Fruit fly (Drosophila melanogaster) whole organism, embryonic: ENCODE results near the gene CG32023.

Experiments
- Asciz ChIP-seq: fragments of 200-800 bp; sonication (Bioruptor generic); optimal IDR thresholded peaks from 2 replicates; lab custom pipeline; 2017; ENCODE audit warnings: missing biosample characterization, mild to moderate bottlenecking, missing genetic modification characterization, missing genetic modification reagents
- Atf-2 ChIP-seq: fragments of 200-800 bp; sonication (Bioruptor generic); optimal IDR thresholded peaks from 2 replicates; lab custom pipeline; 2016; ENCODE audit warnings: missing biosample characterization, missing genetic modification characterization
- Atf6 ChIP-seq: fragments of 200-800 bp; sonication (Bioruptor generic); IDR thresholded peaks from 2 replicates; pipeline ENCODE4 v1.3.6; 2022; ENCODE audit warnings: missing biosample characterization, missing genetic modification characterization
- B-H1 ChIP-seq: fragments of 200-800 bp; sonication (Bioruptor generic); IDR thresholded peaks from 3 replicates; pipeline ENCODE4 v1.3.6; 2022; ENCODE audit warnings: missing biosample characterization, missing genetic modification characterization
- Bgb ChIP-seq: fragments of 200-800 bp; sonication (Bioruptor generic); IDR thresholded peaks from 2 replicates; pipeline ENCODE4 v1.3.6; 2022; ENCODE audit warnings: missing biosample characterization, missing genetic modification characterization; ENCODE audit not compliant: partially characterized antibody
- CG10267 ChIP-seq: fragments of 200-800 bp; sonication (Bioruptor generic); optimal IDR thresholded peaks from 2 replicates; lab custom pipeline; 2018; ENCODE audit warnings: missing biosample characterization, mild to moderate bottlenecking, missing genetic modification characterization, moderate library complexity
- CG11085 ChIP-seq: fragments of 200-800 bp; sonication (Bioruptor generic); IDR thresholded peaks from 2 replicates; pipeline ENCODE4 v1.3.6; 2022; ENCODE audit warnings: missing biosample characterization, missing genetic modification characterization
- CG12769 ChIP-seq: fragments of 200-800 bp; sonication (Bioruptor generic); optimal IDR thresholded peaks from 2 replicates; lab custom pipeline; 2019; ENCODE audit warnings: missing biosample characterization, mild to moderate bottlenecking, missing genetic modification characterization, moderate library complexity
- CG12942 ChIP-seq: fragments of 200-800 bp; sonication (Bioruptor generic); optimal IDR thresholded peaks from 3 replicates; lab custom pipeline; 2016; ENCODE audit warnings: missing biosample characterization, missing genetic modification characterization
- CG13296 ChIP-seq: fragments of 200-800 bp; sonication (Bioruptor generic); optimal IDR thresholded peaks from 3 replicates; lab custom pipeline; 2018; ENCODE audit warnings: missing biosample characterization, mild to moderate bottlenecking, missing genetic modification characterization
- CG13424 ChIP-seq: fragments of 200-800 bp; sonication (Bioruptor generic); optimal IDR thresholded peaks from 2 replicates; lab custom pipeline; 2019; ENCODE audit warnings: missing biosample characterization, mild to moderate bottlenecking, missing genetic modification characterization, moderate library complexity
- CG17186 ChIP-seq: fragments of 200-800 bp; sonication (Bioruptor generic); optimal IDR thresholded peaks from 3 replicates; lab custom pipeline; 2017; ENCODE audit warnings: missing biosample characterization, missing genetic modification reagents, missing genetic modification characterization
- CG17328 ChIP-seq: fragments of 200-800 bp; sonication (Bioruptor generic); IDR thresholded peaks from 2 replicates; pipeline ENCODE4 v1.3.6; 2022; ENCODE audit warnings: missing biosample characterization, missing genetic modification characterization
- CG18011 ChIP-seq: fragments of 200-800 bp; sonication (Bioruptor generic); optimal IDR thresholded peaks from 2 replicates; lab custom pipeline; 2017; ENCODE audit warnings: missing biosample characterization, missing genetic modification characterization, mild to moderate bottlenecking, moderate library complexity, missing genotype
- CG31388 ChIP-seq: fragments of 200-800 bp; sonication (Bioruptor generic); optimal IDR thresholded peaks from 2 replicates; lab custom pipeline; 2016; ENCODE audit warnings: missing biosample characterization, missing genetic modification characterization
- CG32772 ChIP-seq: fragments of 200-800 bp; sonication (Bioruptor generic); IDR thresholded peaks from 2 replicates; pipeline ENCODE4 v1.3.6; 2022; ENCODE audit warnings: missing biosample characterization, missing genetic modification characterization
- CG3847 ChIP-seq: fragments of 200-800 bp; sonication (Bioruptor generic); IDR thresholded peaks from 2 replicates; pipeline ENCODE4 v1.3.6; 2022; ENCODE audit warnings: missing biosample characterization, missing genetic modification characterization
- CG6683 ChIP-seq: fragments of 200-800 bp; sonication (Bioruptor generic); optimal IDR thresholded peaks from 2 replicates; lab custom pipeline; 2017; ENCODE audit warnings: missing biosample characterization, mild to moderate bottlenecking, missing genetic modification characterization, missing genetic modification reagents
- CG6765 ChIP-seq: fragments of 200-800 bp; sonication (Bioruptor generic); optimal IDR thresholded peaks from 3 replicates; lab custom pipeline; 2017; ENCODE audit warnings: missing biosample characterization, mild to moderate bottlenecking, missing genetic modification characterization
- CG6854 ChIP-seq: fragments of 200-800 bp; sonication (Bioruptor generic); optimal IDR thresholded peaks from 3 replicates; lab custom pipeline; 2017; ENCODE audit warnings: missing biosample characterization, mild to moderate bottlenecking, missing genetic modification characterization
- CG8765 ChIP-seq: fragments of 200-800 bp; sonication (Bioruptor generic); IDR thresholded peaks from 2 replicates; pipeline ENCODE4 v1.3.6; 2022; ENCODE audit warnings: missing biosample characterization, missing genetic modification characterization
- CG9215 ChIP-seq: fragments of 200-800 bp; sonication (Bioruptor generic); IDR thresholded peaks from 2 replicates; pipeline ENCODE4 v1.3.6; 2022; ENCODE audit warnings: missing biosample characterization, missing genetic modification characterization
- D ChIP-seq, 2 experiments: fragments of 200-800 bp in 1 of 2; fragments of >200 bp in 1 of 2; sonication (Bioruptor generic) in 1 of 2; optimal IDR thresholded peaks; 2 replicates in 1 of 2; 3 replicates in 1 of 2; lab custom pipeline; 2017; ENCODE audit warnings: mild to moderate bottlenecking in 1 of 2, missing biosample characterization in 1 of 2, missing genetic modification characterization in 1 of 2, missing genetic modification reagents in 1 of 2
- Elba2 ChIP-seq: fragments of 200-800 bp; sonication (Bioruptor generic); optimal IDR thresholded peaks from 3 replicates; lab custom pipeline; 2016; ENCODE audit warnings: missing biosample characterization, missing genetic modification characterization
- HHEX ChIP-seq: fragments of 200-800 bp; sonication (Bioruptor generic); optimal IDR thresholded peaks from 3 replicates; lab custom pipeline; 2017; ENCODE audit warnings: missing biosample characterization, mild to moderate bottlenecking, missing genetic modification characterization, missing genetic modification reagents
- Hr78 ChIP-seq, 2 experiments: fragments of 200-800 bp in 1 of 2; fragments of >200 bp in 1 of 2; sonication (Bioruptor generic) in 1 of 2; optimal IDR thresholded peaks; 2 replicates each; lab custom pipeline; 2017 to 2019; ENCODE audit warnings: missing biosample characterization in 2 of 2, missing genetic modification characterization in 2 of 2, mild to moderate bottlenecking in 1 of 2, moderate library complexity in 1 of 2
- Lhr ChIP-seq: fragments of 200-800 bp; sonication (Bioruptor generic); optimal IDR thresholded peaks from 3 replicates; lab custom pipeline; 2017; ENCODE audit warnings: mild to moderate bottlenecking, missing biosample characterization, missing genetic modification reagents, missing genetic modification characterization
- Lpt ChIP-seq: fragments of >200 bp; optimal IDR thresholded peaks from 2 replicates; lab custom pipeline; 2018; ENCODE audit warnings: missing biosample characterization, missing genetic modification characterization
- MTF-1 ChIP-seq: fragments of 200-800 bp; sonication (Bioruptor generic); optimal IDR thresholded peaks from 2 replicates; lab custom pipeline; 2018; ENCODE audit warnings: missing biosample characterization, mild to moderate bottlenecking, missing genetic modification characterization, borderline replicate concordance
- Sin3A ChIP-seq: fragments of >200 bp; optimal IDR thresholded peaks from 2 replicates; lab custom pipeline; 2018
- Six4 ChIP-seq: fragments of 200-800 bp; sonication (Bioruptor generic); optimal IDR thresholded peaks from 2 replicates; lab custom pipeline; 2016; ENCODE audit warnings: missing biosample characterization, missing genetic modification characterization
- TFAM ChIP-seq: fragments of 200-800 bp; sonication (Bioruptor generic); optimal IDR thresholded peaks from 2 replicates; lab custom pipeline; 2017; ENCODE audit warnings: missing biosample characterization, missing genetic modification characterization, inconsistent platforms
- az2 ChIP-seq: fragments of 200-800 bp; sonication (Bioruptor generic); optimal IDR thresholded peaks from 3 replicates; lab custom pipeline; 2016; ENCODE audit warnings: missing biosample characterization, missing genetic modification characterization
- br ChIP-seq: fragments of >200 bp; optimal IDR thresholded peaks from 2 replicates; lab custom pipeline; 2017
- dm ChIP-seq: fragments of 200-800 bp; sonication (Bioruptor generic); optimal IDR thresholded peaks from 3 replicates; lab custom pipeline; 2016; ENCODE audit warnings: missing biosample characterization, missing genetic modification characterization
- dmrt11E ChIP-seq: fragments of 200-800 bp; sonication (Bioruptor generic); optimal IDR thresholded peaks from 3 replicates; lab custom pipeline; 2018; ENCODE audit warnings: missing biosample characterization, mild to moderate bottlenecking, missing genetic modification characterization, moderate library complexity
- emc ChIP-seq: fragments of 200-800 bp; sonication (Bioruptor generic); optimal IDR thresholded peaks from 2 replicates; lab custom pipeline; 2016; ENCODE audit warnings: missing biosample characterization, missing genetic modification characterization
- esg ChIP-seq: fragments of 200-800 bp; sonication (Bioruptor generic); conservative IDR thresholded peaks from 2 replicates; pipeline ENCODE4 v1.3.6; 2022; ENCODE audit warnings: missing biosample characterization, missing genetic modification characterization
- exex ChIP-seq: fragments of 200-800 bp; sonication (Bioruptor generic); optimal IDR thresholded peaks from 4 replicates; lab custom pipeline; 2018; ENCODE audit warnings: missing biosample characterization, mild to moderate bottlenecking, missing genetic modification characterization, moderate library complexity
- gfzf ChIP-seq: fragments of 200-800 bp; sonication (Bioruptor generic); optimal IDR thresholded peaks from 2 replicates; lab custom pipeline; 2016; ENCODE audit warnings: missing biosample characterization, mild to moderate bottlenecking, missing genetic modification characterization, moderate library complexity
- hb ChIP-seq: fragments of 200-800 bp; sonication (Bioruptor generic); IDR thresholded peaks from 3 replicates; pipeline ENCODE4 v1.3.6; 2022; ENCODE audit warnings: missing biosample characterization, missing genetic modification characterization; ENCODE audit not compliant: partially characterized antibody
- ind ChIP-seq: fragments of 200-800 bp; sonication (Bioruptor generic); optimal IDR thresholded peaks from 3 replicates; lab custom pipeline; 2016; ENCODE audit warnings: missing biosample characterization, missing genetic modification characterization
- onecut ChIP-seq: fragments of 200-800 bp; sonication (Bioruptor generic); IDR thresholded peaks from 2 replicates; pipeline ENCODE4 v1.3.6; 2022; ENCODE audit warnings: missing biosample characterization, missing genetic modification characterization
- pan ChIP-seq, 4 experiments: fragments of >200 bp in 3 of 4; fragments of 200-800 bp in 1 of 4; sonication (Bioruptor generic) in 1 of 4; optimal IDR thresholded peaks in 3 of 4; IDR thresholded peaks in 1 of 4; 2 replicates each; pipeline versions ENCODE4 v1.3.6 to Lab custom; 2017 to 2022; ENCODE audit warnings: missing biosample characterization in 2 of 4, missing genetic modification characterization in 2 of 4, mixed read lengths in 1 of 4
- ranshi ChIP-seq: fragments of 200-800 bp; sonication (Bioruptor generic); IDR thresholded peaks from 2 replicates; pipeline ENCODE4 v1.3.6; 2022; ENCODE audit warnings: missing biosample characterization, missing genetic modification characterization
- sim ChIP-seq: fragments of 200-800 bp; sonication (Bioruptor generic); IDR thresholded peaks from 2 replicates; pipeline ENCODE4 v1.3.6; 2022; ENCODE audit warnings: missing biosample characterization, missing genetic modification characterization
- ssp ChIP-seq: fragments of 200-800 bp; sonication (Bioruptor generic); IDR thresholded peaks from 2 replicates; pipeline ENCODE4 v1.3.6; 2022; ENCODE audit warnings: missing biosample characterization, missing genetic modification characterization
- ttk ChIP-seq: fragments of 200-800 bp; sonication (Bioruptor generic); IDR thresholded peaks from 2 replicates; pipeline ENCODE4 v2.1.2; 2022; ENCODE audit warnings: missing biosample characterization, missing genetic modification characterization
- vvl ChIP-seq: fragments of 200-800 bp; sonication (Bioruptor generic); IDR thresholded peaks from 2 replicates; pipeline ENCODE4 v1.3.6; 2022; ENCODE audit warnings: missing biosample characterization, missing genetic modification characterization

Gene CG32023

DNA sequence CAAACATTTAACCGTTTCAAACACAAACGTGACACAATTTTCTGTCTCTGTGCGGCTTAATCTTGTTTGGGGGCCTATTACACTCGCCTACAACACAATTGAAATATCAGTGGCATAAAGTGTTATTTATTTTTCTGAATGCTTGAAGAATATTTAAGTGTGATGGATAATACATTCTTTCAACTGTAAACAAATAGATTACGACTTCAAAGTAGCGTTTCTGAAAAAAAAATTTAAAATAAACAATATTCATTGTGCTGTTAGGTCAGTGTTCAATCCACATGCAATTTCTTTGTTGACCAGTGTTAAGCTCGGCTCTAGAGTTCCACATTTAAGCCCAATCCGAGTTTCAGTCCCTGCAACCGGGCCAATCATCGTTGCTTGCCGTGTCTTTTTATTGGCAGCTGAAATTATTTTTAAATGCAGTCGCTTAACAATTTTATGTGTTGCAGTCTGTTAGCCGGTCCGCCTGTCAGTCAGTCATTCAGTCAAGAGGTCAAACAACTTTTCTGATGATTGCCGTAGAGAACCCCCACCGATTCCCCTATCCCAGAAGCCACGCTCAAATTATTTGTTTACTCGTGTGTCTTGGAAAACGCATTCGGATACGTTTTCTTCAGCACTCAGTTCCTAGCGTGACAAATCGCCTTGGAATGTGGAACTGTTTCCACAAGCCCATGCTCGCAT, 30.8 kb downstream of the CG32023 start (continued):
- TF ChIP-seq br (lab: Kevin White, UChicago) (no peak), Sin3A (lab: Kevin White, UChicago) (no peak), ttk (peak; percentile 62), CG31388 (no peak), D (optimal IDR thresholded peaks at IDR 0.05; lab: Kevin White, UChicago) (no peak), D (GFP tag; optimal IDR thresholded peaks at IDR 0.05; lab: Kevin White, UChicago) (peak; percentile 62), TFAM (GFP tag; lab: Kevin White, UChicago) (no peak), ind (GFP tag; lab: Kevin White, UChicago) (peak; percentile 55), Atf-2 (peak; percentile 53), CG3847 (GFP tag; lab: Robert Waterston, UW) (peak; percentile 51), Asciz (peak; percentile 77), az2 (peak; percentile 72), CG10267 (peak; percentile 83), CG18011 (peak; percentile 2), CG6765 (GFP tag; lab: Kevin White, UChicago) (no peak), CG17186 (GFP tag; lab: Kevin White, UChicago) (no peak), pan (optimal IDR thresholded peaks at IDR 0.05; lab: Kevin White, UChicago) (no peak), pan (GFP tag; optimal IDR thresholded peaks at IDR 0.05 in 1 of 2, IDR thresholded peaks at IDR 0.05 in 1 of 2) (peak in 1 of 2 experiments; percentile 86), gfzf (GFP tag; lab: Kevin White, UChicago) (no peak), B-H1 (GFP tag; lab: Robert Waterston, UW) (peak; percentile 43), vvl (peak; percentile 85), CG32772 (GFP tag; lab: Robert Waterston, UW) (peak; percentile 53), HHEX (GFP tag; lab: Kevin White, UChicago) (peak; percentile 8), MTF-1 (GFP tag; lab: Kevin White, UChicago) (no peak), Elba2 (GFP tag; lab: Kevin White, UChicago) (no peak), Hr78 (GFP tag; optimal IDR thresholded peaks at IDR 0.05; lab: Kevin White, UChicago) (peak in 1 of 2 experiments; percentile 73), Lhr (peak; percentile 39), ranshi (GFP tag; lab: Robert Waterston, UW) (0 out of 2 replicates have a peak, but pooled peaks have one; percentile 57), dmrt11E (peak; percentile 84), CG11085 (no peak), hb (GFP tag; lab: Robert Waterston, UW) (no peak), CG6683 (GFP tag; lab: Kevin White, UChicago) (no peak), sim (GFP tag; lab: Robert Waterston, UW) (peak; percentile 47; the same call in 1 of the 2 replicates), esg (peak; percentile 68), CG6854 (GFP tag; lab: Kevin White, UChicago) (peak; percentile 19), Bgb (GFP tag; lab: Robert Waterston, UW) (no peak), CG13424 (tag; lab: Kevin White, UChicago) (peak; percentile 85), Atf6 (GFP tag; lab: Robert Waterston, UW) (peak; percentile 60; the same call in 1 of the 2 replicates), CG12942 (GFP tag; lab: Kevin White, UChicago) (peak; percentile 48), dm (GFP tag; lab: Kevin White, UChicago) (peak; percentile 30), exex (tag; lab: Kevin White, UChicago) (no peak), CG12769 (tag; lab: Kevin White, UChicago) (peak; percentile 71), CG13296 (peak; percentile 25), ssp (GFP tag; lab: Robert Waterston, UW) (peak; percentile 47), CG8765 (GFP tag; lab: Robert Waterston, UW) (no peak), Lpt (GFP tag; lab: Kevin White, UChicago) (no peak), CG17328 (GFP tag; lab: Robert Waterston, UW) (peak; percentile 76), emc (GFP tag; lab: Kevin White, UChicago) (no peak), Six4 (peak; percentile 39), onecut (GFP tag; lab: Robert Waterston, UW) (peak; percentile 34; the same call in 1 of the 2 replicates), CG9215 (GFP tag; lab: Robert Waterston, UW) (peak; percentile 24; the same call in 1 of the 2 replicates)
